Worm (Caenorhabditis elegans) whole organism, late embryonic: Measurements from ENCODE around the gene ZK1193.2.

Experiments
- C38D4.7 ChIP-seq: fragments of 200-800 bp; sonication (Bioruptor generic); optimal IDR thresholded peaks from 2 replicates; lab custom pipeline; 2018; ENCODE audit warnings: mild to moderate bottlenecking, missing genetic modification characterization, moderate library complexity, missing compliant biosample characterization
- K02D7.2 ChIP-seq: sonication (generic microtip); optimal IDR thresholded peaks from 2 replicates; lab custom pipeline; 2017; ENCODE audit warnings: mild to moderate bottlenecking, missing genetic modification characterization, missing compliant biosample characterization
- K09A11.1 ChIP-seq: sonication (generic microtip); optimal IDR thresholded peaks from 2 replicates; lab custom pipeline; 2017; ENCODE audit warnings: antibody characterized with exemption, mild to moderate bottlenecking, missing genetic modification characterization, missing compliant biosample characterization; ENCODE audit not compliant: insufficient read depth
- ama-1 ChIP-seq: fragments of 150-350 bp; optimal IDR thresholded peaks from 2 replicates; lab custom pipeline; 2014
- ceh-18 ChIP-seq: sonication (generic microtip); optimal IDR thresholded peaks from 2 replicates; lab custom pipeline; 2016; ENCODE audit warnings: missing genetic modification characterization, missing compliant biosample characterization
- ceh-2 ChIP-seq: sonication (generic microtip); optimal IDR thresholded peaks from 2 replicates; lab custom pipeline; 2016; ENCODE audit warnings: missing genotype, missing genetic modification characterization, missing compliant biosample characterization
- ceh-30 ChIP-seq: fragments of 150-350 bp; optimal IDR thresholded peaks from 2 replicates; lab custom pipeline; 2014; ENCODE audit warnings: missing biosample characterization, missing genetic modification characterization
- ceh-31 ChIP-seq: sonication (generic microtip); optimal IDR thresholded peaks from 2 replicates; lab custom pipeline; 2016; ENCODE audit warnings: missing genetic modification characterization, missing compliant biosample characterization
- ceh-45 ChIP-seq: fragments of 200-800 bp; sonication (Bioruptor generic); IDR thresholded peaks from 2 replicates; pipeline ENCODE4 v1.3.6; 2022; ENCODE audit warnings: missing genetic modification reagents, missing genetic modification characterization, missing compliant biosample characterization
- ceh-48 ChIP-seq: sonication (generic microtip); optimal IDR thresholded peaks from 2 replicates; lab custom pipeline; 2016; ENCODE audit warnings: missing genetic modification characterization, inconsistent platforms, missing compliant biosample characterization
- dmd-4 ChIP-seq: sonication (generic microtip); optimal IDR thresholded peaks from 2 replicates; lab custom pipeline; 2016; ENCODE audit warnings: borderline replicate concordance, missing genetic modification characterization, missing compliant biosample characterization
- dve-1 ChIP-seq: sonication (generic microtip); optimal IDR thresholded peaks from 2 replicates; lab custom pipeline; 2017; ENCODE audit warnings: antibody characterized with exemption, mild to moderate bottlenecking, missing genetic modification characterization, missing compliant biosample characterization
- ets-4 ChIP-seq: sonication (generic microtip); optimal IDR thresholded peaks from 2 replicates; lab custom pipeline; 2016; ENCODE audit warnings: missing genetic modification characterization, missing compliant biosample characterization
- eyg-1 ChIP-seq: sonication (generic microtip); optimal IDR thresholded peaks from 2 replicates; lab custom pipeline; 2016; ENCODE audit warnings: missing genotype, missing genetic modification characterization, missing compliant biosample characterization
- fkh-6 ChIP-seq: sonication (generic microtip); optimal IDR thresholded peaks from 2 replicates; lab custom pipeline; 2016; ENCODE audit warnings: missing genetic modification characterization, missing compliant biosample characterization
- gmeb-2 ChIP-seq: sonication (generic microtip); optimal IDR thresholded peaks from 2 replicates; lab custom pipeline; 2016; ENCODE audit warnings: missing genetic modification characterization, inconsistent platforms, missing compliant biosample characterization
- hlh-15 ChIP-seq: sonication (generic microtip); optimal IDR thresholded peaks from 2 replicates; lab custom pipeline; 2016; ENCODE audit warnings: missing genetic modification characterization, missing compliant biosample characterization
- hlh-30 ChIP-seq: sonication (generic microtip); optimal IDR thresholded peaks from 2 replicates; lab custom pipeline; 2017; ENCODE audit warnings: antibody characterized with exemption, missing genetic modification characterization, missing compliant biosample characterization; ENCODE audit not compliant: insufficient read depth
- hlh-8 ChIP-seq: sonication (generic microtip); optimal IDR thresholded peaks from 2 replicates; lab custom pipeline; 2016; ENCODE audit warnings: missing genotype, missing genetic modification characterization, missing compliant biosample characterization
- mec-3 ChIP-seq: sonication (generic microtip); optimal IDR thresholded peaks from 2 replicates; lab custom pipeline; 2016; ENCODE audit warnings: borderline replicate concordance, missing genetic modification characterization, missing compliant biosample characterization
- nfya-1 ChIP-seq: sonication (generic microtip); optimal IDR thresholded peaks from 2 replicates; lab custom pipeline; 2017; ENCODE audit warnings: missing genetic modification characterization, mild to moderate bottlenecking, missing compliant biosample characterization, antibody characterized with exemption, moderate library complexity
- nhr-11 ChIP-seq: fragments of 150-350 bp; optimal IDR thresholded peaks from 2 replicates; lab custom pipeline; 2014; ENCODE audit warnings: missing biosample characterization, missing genetic modification characterization
- pax-1 ChIP-seq: fragments of 150-350 bp; optimal IDR thresholded peaks from 2 replicates; lab custom pipeline; 2014; ENCODE audit warnings: missing biosample characterization, missing genetic modification characterization
- pha-2 ChIP-seq: sonication (generic microtip); optimal IDR thresholded peaks from 2 replicates; lab custom pipeline; 2017; ENCODE audit warnings: mild to moderate bottlenecking, missing genetic modification characterization, missing compliant biosample characterization
- pha-4 ChIP-seq: fragments of 150-350 bp; optimal IDR thresholded peaks from 2 replicates; lab custom pipeline; 2018; ENCODE audit warnings: missing biosample characterization, missing genetic modification reagents, missing genetic modification characterization
- pros-1 ChIP-seq: fragments of 150-350 bp; optimal IDR thresholded peaks from 2 replicates; lab custom pipeline; 2014; ENCODE audit warnings: missing biosample characterization, missing genetic modification reagents, missing genetic modification characterization
- sdc-2 ChIP-seq: sonication (generic microtip); optimal IDR thresholded peaks from 2 replicates; lab custom pipeline; 2016; ENCODE audit warnings: missing genotype, missing genetic modification characterization, missing compliant biosample characterization
- sox-4 ChIP-seq: sonication (generic microtip); optimal IDR thresholded peaks from 2 replicates; lab custom pipeline; 2017; ENCODE audit warnings: mild to moderate bottlenecking, missing genetic modification characterization, inconsistent platforms, missing compliant biosample characterization
- syd-9 ChIP-seq: sonication (generic microtip); optimal IDR thresholded peaks from 2 replicates; lab custom pipeline; 2016; ENCODE audit warnings: mild to moderate bottlenecking, missing genetic modification characterization, moderate library complexity, missing compliant biosample characterization
- tbx-2 ChIP-seq: sonication (generic microtip); optimal IDR thresholded peaks from 2 replicates; lab custom pipeline; 2016; ENCODE audit warnings: missing genetic modification characterization, missing compliant biosample characterization
- tbx-7 ChIP-seq: sonication (generic microtip); optimal IDR thresholded peaks from 2 replicates; lab custom pipeline; 2016; ENCODE audit warnings: missing genotype, missing genetic modification characterization, missing compliant biosample characterization
- ttx-3 ChIP-seq: sonication (generic microtip); optimal IDR thresholded peaks from 2 replicates; lab custom pipeline; 2016; ENCODE audit warnings: missing genetic modification reagents, missing genetic modification characterization, missing compliant biosample characterization
- unc-3 ChIP-seq, 2 experiments: fragments of 200-800 bp in 1 of 2; sonication (Bioruptor generic) in 1 of 2; sonication (generic microtip) in 1 of 2; conservative IDR thresholded peaks in 1 of 2; optimal IDR thresholded peaks in 1 of 2; 2 replicates each; pipeline versions ENCODE4 v1.3.6 to Lab custom; 2016 to 2022; ENCODE audit warnings: missing compliant biosample characterization in 2 of 2, missing genetic modification characterization in 2 of 2, missing genetic modification reagents in 1 of 2
- unc-42 ChIP-seq: sonication (generic microtip); optimal IDR thresholded peaks from 2 replicates; lab custom pipeline; 2016; ENCODE audit warnings: missing genotype, missing genetic modification characterization, missing compliant biosample characterization

Gene ZK1193.2

DNA sequence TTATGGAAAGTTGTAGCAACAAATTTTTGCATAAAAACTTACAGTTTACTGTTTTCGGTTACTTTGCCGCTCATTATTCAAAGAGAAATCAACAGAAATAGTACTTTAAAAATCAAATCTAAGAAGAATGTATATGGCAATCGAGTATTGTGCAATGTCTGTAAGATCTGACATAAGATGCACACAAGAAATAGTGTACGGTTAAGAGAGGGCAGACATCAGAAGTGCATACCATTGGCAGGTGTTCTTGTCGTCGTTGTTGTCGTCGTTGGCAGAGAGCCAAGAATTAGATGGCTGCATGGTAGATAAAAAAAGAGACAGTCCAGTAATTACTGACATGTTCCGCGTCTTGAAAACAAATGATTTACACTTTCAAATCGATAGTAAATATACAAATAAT is 30.7 kb downstream of the ZK1193.2 start, which contains the start of gene R04A9.7:
Gene R04A9.7 (minus strand): TSS at position 184 of the 400 bp plus-strand sequence.
- TF ChIP-seq ttx-3 (tag; lab: Kevin White, UChicago): no peak
- no peak for TF ChIP-seq mec-3
- TF ChIP-seq gmeb-2 (tag; lab: Kevin White, UChicago): no peak
- TF ChIP-seq unc-42 (tag; lab: Kevin White, UChicago): no peak
- no peak for TF ChIP-seq ceh-2 (tag; lab: Kevin White, UChicago)
- TF ChIP-seq pros-1 (tag; lab: Kevin White, UChicago): no peak
- no peak for TF ChIP-seq ceh-18 (tag; lab: Kevin White, UChicago)
- no peak for TF ChIP-seq pax-1 (tag; lab: Kevin White, UChicago)
- TF ChIP-seq, all 69 proteins: peak for 0

DNA sequence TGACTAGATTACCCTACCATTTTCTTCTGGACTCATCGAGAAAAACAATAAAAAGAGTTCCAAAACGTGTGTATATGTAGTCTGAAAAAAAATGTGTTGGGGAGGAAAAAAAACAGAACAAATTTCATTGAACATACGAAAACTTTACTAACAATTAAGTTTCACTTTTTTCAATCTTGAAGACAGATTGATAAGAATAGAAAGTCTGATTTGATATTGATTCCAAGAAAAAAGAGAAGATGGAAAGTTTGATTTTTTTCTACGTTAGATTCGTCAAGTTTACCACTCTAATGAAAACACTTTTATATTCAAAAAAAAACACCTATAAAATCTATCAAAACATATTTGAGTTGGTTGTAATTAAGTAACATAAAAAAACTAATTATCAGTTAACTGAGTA is 35.0 kb downstream of the ZK1193.2 start, which contains the start of gene R04A9.9:
Gene R04A9.9 (minus strand): TSS at position 101 of the 400 bp plus-strand sequence.
- TF ChIP-seq ama-1 (lab: Kevin White, UChicago) (no peak), ceh-31 (tag; lab: Kevin White, UChicago) (no peak), C38D4.7 (no peak), tbx-7 (tag; lab: Kevin White, UChicago) (no peak), ceh-2 (tag; lab: Kevin White, UChicago) (no peak), sox-4 (tag; lab: Kevin White, UChicago) (no peak), K02D7.2 (tag; lab: Kevin White, UChicago) (no peak), hlh-8 (tag; lab: Kevin White, UChicago) (no peak), gmeb-2 (tag; lab: Kevin White, UChicago) (no peak), dve-1 (tag; lab: Kevin White, UChicago) (no peak)

DNA sequence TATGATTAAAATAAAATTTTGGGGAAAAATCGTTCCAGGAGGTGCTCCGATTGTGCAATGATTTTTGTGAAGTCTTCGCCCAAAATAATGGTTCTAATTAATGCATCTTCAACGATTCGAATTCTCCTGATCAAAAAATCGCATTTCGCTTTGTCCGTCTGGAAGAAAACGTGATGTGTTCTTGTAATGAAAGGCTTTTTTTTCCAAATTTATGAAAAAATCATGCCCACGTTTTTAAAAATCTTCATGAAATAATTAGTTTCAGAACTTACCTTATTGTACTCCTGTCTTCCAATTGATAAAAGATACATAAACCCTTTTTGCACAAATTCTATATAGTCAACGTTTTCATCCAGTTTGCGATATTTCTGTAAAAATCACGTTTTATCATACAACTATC is 35.9 kb downstream of the ZK1193.2 start:
- TF ChIP-seq eyg-1 (tag; lab: Kevin White, UChicago) (no peak), hlh-8 (tag; lab: Kevin White, UChicago) (no peak), pha-2 (no peak), hlh-15 (tag; lab: Kevin White, UChicago) (no peak)

ce11 chrX:388728-389127 is 36.7 kb downstream of the ZK1193.2 start, which contains the start of gene ceh-93:
Gene ceh-93, minus strand, starts transcription at chrX:388797.
- no peak for TF ChIP-seq ttx-3 (tag; lab: Kevin White, UChicago)
- no peak for TF ChIP-seq dve-1 (tag; lab: Kevin White, UChicago)
- TF ChIP-seq nfya-1 (tag; lab: Kevin White, UChicago): peak; percentile 90

DNA sequence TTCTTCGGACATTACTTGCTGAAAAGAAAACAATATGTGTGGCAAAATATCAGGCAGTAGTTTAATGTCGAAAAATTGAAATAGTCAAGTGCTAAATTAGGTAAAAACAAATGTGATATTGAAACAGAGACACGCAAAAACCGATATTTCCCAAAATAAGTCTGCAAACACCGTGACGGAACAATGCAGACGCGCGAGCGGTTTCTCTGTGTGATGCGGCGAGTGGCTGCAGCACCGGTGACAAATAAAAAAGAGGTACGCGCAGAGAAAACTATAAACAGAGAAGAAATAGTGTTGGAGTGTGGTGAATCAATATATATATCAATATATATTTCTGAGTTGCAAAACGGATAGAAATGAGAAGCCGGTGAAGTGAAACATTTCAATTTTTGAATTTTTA is 42.7 kb downstream of the ZK1193.2 start, which contains the start of gene ife-2:
Gene ife-2 (minus strand): TSS at position 18 of the 400 bp plus-strand sequence.
- TF ChIP-seq dmd-4 (tag; lab: Kevin White, UChicago): no peak
- TF ChIP-seq hlh-30 (tag; lab: Kevin White, UChicago): peak; percentile 43
- TF ChIP-seq tbx-2 (tag; lab: Kevin White, UChicago): peak; percentile 41
- TF ChIP-seq tbx-7 (tag; lab: Kevin White, UChicago): no peak
- peak; percentile 58 for TF ChIP-seq ceh-48
- peak; percentile 95 for TF ChIP-seq nfya-1 (tag; lab: Kevin White, UChicago)
- TF ChIP-seq ceh-31 (tag; lab: Kevin White, UChicago): peak; percentile 26
- peak; percentile 36 for TF ChIP-seq sdc-2 (tag; lab: Kevin White, UChicago)

- no peak for TF ChIP-seq hlh-15 (tag; lab: Kevin White, UChicago)
- TF ChIP-seq K09A11.1 (tag; lab: Kevin White, UChicago): no peak
- TF ChIP-seq mec-3: no peak
- no peak for TF ChIP-seq gmeb-2 (tag; lab: Kevin White, UChicago)
- no peak for TF ChIP-seq ceh-30 (tag; lab: Kevin White, UChicago)
- TF ChIP-seq pha-4 (tag; lab: Kevin White, UChicago): no peak
- TF ChIP-seq dve-1 (tag; lab: Kevin White, UChicago): no peak
- TF ChIP-seq pax-1 (tag; lab: Kevin White, UChicago): no peak
- TF ChIP-seq nhr-11: no peak
- no peak for TF ChIP-seq fkh-6 (tag; lab: Kevin White, UChicago)
- no peak for TF ChIP-seq unc-3 (GFP tag; conservative IDR thresholded peaks at IDR 0.05; lab: Robert Waterston, UW)
- no peak for TF ChIP-seq unc-3 (tag; optimal IDR thresholded peaks at IDR 0.05; lab: Kevin White, UChicago)
- no peak for TF ChIP-seq ceh-45 (GFP tag; lab: Robert Waterston, UW)
- TF ChIP-seq ets-4 (tag; lab: Kevin White, UChicago): no peak
- no peak for TF ChIP-seq syd-9 (tag; lab: Kevin White, UChicago)
- TF ChIP-seq, all 69 proteins: peak for 0
Measured at ce11 chrX:381029-381428, 44.4 kb downstream of the ZK1193.2 start.
